Fruit fly (Drosophila melanogaster) whole organism, embryonic: Measurements from ENCODE around the gene sno.

ENCODE experiments used
- BEAF-32 ChIP-seq: fragments of 200-800 bp; sonication (Bioruptor generic); optimal IDR thresholded peaks from 3 replicates; lab custom pipeline; 2017; ENCODE audit warnings: missing biosample characterization, missing genetic modification characterization, mild to moderate bottlenecking, moderate library complexity, missing genetic modification reagents
- CG11696 ChIP-seq: fragments of 200-800 bp; sonication (Bioruptor generic); IDR thresholded peaks from 2 replicates; pipeline ENCODE4 v1.3.6; 2022; ENCODE audit warnings: missing biosample characterization, missing genetic modification characterization
- CG1233 ChIP-seq: fragments of 200-800 bp; sonication (Bioruptor generic); optimal IDR thresholded peaks from 4 replicates; lab custom pipeline; 2018; ENCODE audit warnings: missing biosample characterization, mild to moderate bottlenecking, missing genetic modification characterization
- CG14014 ChIP-seq: fragments of 200-800 bp; sonication (Bioruptor generic); IDR thresholded peaks from 2 replicates; pipeline ENCODE4 v1.3.6; 2022; ENCODE audit warnings: missing biosample characterization, missing genetic modification characterization
- CG17361 ChIP-seq: fragments of 200-800 bp; sonication (Bioruptor generic); IDR thresholded peaks from 3 replicates; pipeline ENCODE4 v1.3.6; 2022; ENCODE audit warnings: missing biosample characterization, missing genetic modification characterization
- CG2116 ChIP-seq: fragments of 200-800 bp; sonication (Bioruptor generic); optimal IDR thresholded peaks from 3 replicates; lab custom pipeline; 2018; ENCODE audit warnings: missing biosample characterization, mild to moderate bottlenecking, missing genetic modification characterization
- CG2202 ChIP-seq: fragments of 200-800 bp; sonication (Bioruptor generic); optimal IDR thresholded peaks from 2 replicates; lab custom pipeline; 2018; ENCODE audit warnings: missing biosample characterization, mild to moderate bottlenecking, missing genetic modification characterization
- CG2889 ChIP-seq: fragments of 200-800 bp; sonication (Bioruptor generic); IDR thresholded peaks from 3 replicates; pipeline ENCODE4 v1.3.6; 2022; ENCODE audit warnings: missing biosample characterization, missing genetic modification characterization
- CG32767 ChIP-seq: fragments of 200-800 bp; sonication (Bioruptor generic); IDR thresholded peaks from 2 replicates; pipeline ENCODE4 v1.3.6; 2022; ENCODE audit warnings: missing biosample characterization, missing genetic modification characterization
- CG32772 ChIP-seq: fragments of 200-800 bp; sonication (Bioruptor generic); IDR thresholded peaks from 2 replicates; pipeline ENCODE4 v1.3.6; 2022; ENCODE audit warnings: missing biosample characterization, missing genetic modification characterization
- CG3281 ChIP-seq: fragments of 200-800 bp; sonication (Bioruptor generic); optimal IDR thresholded peaks from 3 replicates; lab custom pipeline; 2017; ENCODE audit warnings: missing biosample characterization, mild to moderate bottlenecking, missing genetic modification characterization
- CG42726 ChIP-seq: fragments of 200-800 bp; sonication (Bioruptor generic); IDR thresholded peaks from 2 replicates; pipeline ENCODE4 v1.3.6; 2022; ENCODE audit warnings: missing biosample characterization, missing genetic modification characterization; ENCODE audit not compliant: partially characterized antibody
- CG5953 ChIP-seq: fragments of 200-800 bp; sonication (Bioruptor generic); IDR thresholded peaks from 2 replicates; pipeline ENCODE4 v1.3.6; 2022; ENCODE audit warnings: missing biosample characterization, missing genetic modification characterization
- D19A ChIP-seq: fragments of 200-800 bp; optimal IDR thresholded peaks from 3 replicates; lab custom pipeline; 2019; ENCODE audit warnings: missing biosample characterization, mild to moderate bottlenecking, missing genetic modification characterization, moderate library complexity
- Dfd ChIP-seq, 2 experiments: fragments of >200 bp; optimal IDR thresholded peaks; 2 replicates each; lab custom pipeline; 2017; ENCODE audit warnings: missing biosample characterization in 2 of 2, missing genetic modification characterization in 2 of 2
- Dref ChIP-seq: fragments of 200-800 bp; sonication (Bioruptor generic); IDR thresholded peaks from 2 replicates; pipeline ENCODE4 v1.3.6; 2022; ENCODE audit warnings: missing biosample characterization, missing genetic modification characterization
- E2f2 ChIP-seq: fragments of 200-800 bp; sonication (Bioruptor generic); IDR thresholded peaks from 2 replicates; pipeline ENCODE4 v1.3.6; 2022; ENCODE audit warnings: missing biosample characterization, missing genetic modification characterization
- Fer3 ChIP-seq: fragments of 200-800 bp; sonication (Bioruptor generic); optimal IDR thresholded peaks from 2 replicates; lab custom pipeline; 2018; ENCODE audit warnings: missing biosample characterization, mild to moderate bottlenecking, missing genetic modification characterization, moderate library complexity
- HmgD ChIP-seq: fragments of 200-800 bp; sonication (Bioruptor generic); optimal IDR thresholded peaks from 3 replicates; lab custom pipeline; 2016; ENCODE audit warnings: missing biosample characterization, missing genetic modification characterization
- MTF-1 ChIP-seq: fragments of 200-800 bp; sonication (Bioruptor generic); optimal IDR thresholded peaks from 2 replicates; lab custom pipeline; 2018; ENCODE audit warnings: missing biosample characterization, mild to moderate bottlenecking, missing genetic modification characterization, borderline replicate concordance
- Meics ChIP-seq: fragments of 200-800 bp; sonication (Bioruptor generic); optimal IDR thresholded peaks from 2 replicates; lab custom pipeline; 2017; ENCODE audit warnings: missing biosample characterization, mild to moderate bottlenecking, missing genetic modification characterization
- Myb ChIP-seq: fragments of 200-800 bp; sonication (Bioruptor generic); optimal IDR thresholded peaks from 2 replicates; lab custom pipeline; 2016; ENCODE audit warnings: missing biosample characterization, missing genetic modification characterization
- Neu2 ChIP-seq: fragments of 200-800 bp; sonication (Bioruptor generic); optimal IDR thresholded peaks from 3 replicates; lab custom pipeline; 2016; ENCODE audit warnings: missing biosample characterization, missing genetic modification characterization, borderline replicate concordance
- Nf-YA ChIP-seq: fragments of 200-800 bp; sonication (Bioruptor generic); IDR thresholded peaks from 2 replicates; pipeline ENCODE4 v1.3.6; 2022; ENCODE audit warnings: missing biosample characterization, missing genetic modification characterization
- Opbp ChIP-seq: fragments of 200-800 bp; sonication (Bioruptor generic); IDR thresholded peaks from 3 replicates; pipeline ENCODE4 v1.3.6; 2022; ENCODE audit warnings: missing biosample characterization, missing genetic modification characterization; ENCODE audit not compliant: partially characterized antibody
- Ssrp ChIP-seq: fragments of 200-800 bp; sonication (Bioruptor generic); optimal IDR thresholded peaks from 2 replicates; lab custom pipeline; 2018; ENCODE audit warnings: missing biosample characterization, mild to moderate bottlenecking, missing genetic modification characterization, moderate library complexity
- bowl ChIP-seq: fragments of 200-800 bp; sonication (Bioruptor generic); IDR thresholded peaks from 2 replicates; pipeline ENCODE4 v1.3.6; 2022; ENCODE audit warnings: missing biosample characterization, missing genetic modification characterization
- ci ChIP-seq: fragments of 200-800 bp; sonication (Bioruptor generic); IDR thresholded peaks from 3 replicates; pipeline ENCODE4 v1.3.6; 2022; ENCODE audit warnings: missing biosample characterization, missing genetic modification characterization
- fru ChIP-seq: fragments of >200 bp; optimal IDR thresholded peaks from 2 replicates; lab custom pipeline; 2017
- ftz-f1 ChIP-seq: fragments of 200-800 bp; sonication (Bioruptor generic); optimal IDR thresholded peaks from 2 replicates; lab custom pipeline; 2016; ENCODE audit warnings: missing biosample characterization, missing genetic modification characterization
- gcm2 ChIP-seq: fragments of 200-800 bp; sonication (Bioruptor generic); optimal IDR thresholded peaks from 2 replicates; lab custom pipeline; 2016; ENCODE audit warnings: missing biosample characterization, missing genetic modification characterization
- kni ChIP-seq: fragments of 200-800 bp; sonication (Bioruptor generic); optimal IDR thresholded peaks from 3 replicates; lab custom pipeline; 2017; ENCODE audit warnings: mild to moderate bottlenecking, missing biosample characterization, missing genetic modification reagents, missing genetic modification characterization
- lola ChIP-seq, 3 experiments: fragments of >200 bp in 2 of 3; fragments of 200-800 bp in 1 of 3; sonication (Bioruptor generic) in 1 of 3; optimal IDR thresholded peaks; 2 replicates each; lab custom pipeline; 2017 to 2019; ENCODE audit warnings: missing biosample characterization in 3 of 3, missing genetic modification characterization in 3 of 3, mild to moderate bottlenecking in 1 of 3, moderate library complexity in 1 of 3
- luna ChIP-seq: fragments of 200-800 bp; sonication (Bioruptor generic); optimal IDR thresholded peaks from 2 replicates; lab custom pipeline; 2016; ENCODE audit warnings: missing biosample characterization, missing genetic modification characterization
- nau ChIP-seq: fragments of 200-800 bp; sonication (Bioruptor generic); optimal IDR thresholded peaks from 3 replicates; lab custom pipeline; 2017; ENCODE audit warnings: missing biosample characterization, mild to moderate bottlenecking, missing genetic modification characterization, missing genetic modification reagents
- nom ChIP-seq: fragments of 200-800 bp; sonication (Bioruptor generic); optimal IDR thresholded peaks from 2 replicates; lab custom pipeline; 2017; ENCODE audit warnings: missing biosample characterization, missing genetic modification characterization, mild to moderate bottlenecking, moderate library complexity, missing genetic modification reagents
- onecut ChIP-seq: fragments of 200-800 bp; sonication (Bioruptor generic); IDR thresholded peaks from 2 replicates; pipeline ENCODE4 v1.3.6; 2022; ENCODE audit warnings: missing biosample characterization, missing genetic modification characterization
- org-1 ChIP-seq: fragments of 200-800 bp; sonication (Bioruptor generic); optimal IDR thresholded peaks from 2 replicates; lab custom pipeline; 2017; ENCODE audit warnings: missing biosample characterization, missing genetic modification characterization
- pfk ChIP-seq: fragments of 200-800 bp; sonication (Bioruptor generic); optimal IDR thresholded peaks from 2 replicates; lab custom pipeline; 2018; ENCODE audit warnings: missing biosample characterization, mild to moderate bottlenecking, missing genetic modification characterization, moderate library complexity
- pho ChIP-seq: fragments of 200-800 bp; sonication (Bioruptor generic); optimal IDR thresholded peaks from 2 replicates; lab custom pipeline; 2016; ENCODE audit warnings: missing biosample characterization, missing genetic modification characterization
- rib ChIP-seq: fragments of 200-800 bp; sonication (Bioruptor generic); IDR thresholded peaks from 2 replicates; pipeline ENCODE4 v1.3.6; 2022; ENCODE audit warnings: missing biosample characterization, missing genetic modification characterization
- slp2 ChIP-seq: fragments of 200-800 bp; sonication (Bioruptor generic); optimal IDR thresholded peaks from 2 replicates; lab custom pipeline; 2016; ENCODE audit warnings: missing biosample characterization, missing genetic modification characterization
- ssp ChIP-seq: fragments of 200-800 bp; sonication (Bioruptor generic); IDR thresholded peaks from 2 replicates; pipeline ENCODE4 v1.3.6; 2022; ENCODE audit warnings: missing biosample characterization, missing genetic modification characterization
- usp ChIP-seq: fragments of >200 bp; optimal IDR thresholded peaks from 2 replicates; lab custom pipeline; 2017; ENCODE audit warnings: missing biosample characterization, missing genetic modification characterization
- vfl ChIP-seq: fragments of 200-800 bp; sonication (Bioruptor generic); optimal IDR thresholded peaks from 2 replicates; lab custom pipeline; 2016; ENCODE audit warnings: missing biosample characterization, missing genetic modification characterization
- vnd ChIP-seq: fragments of 200-800 bp; sonication (Bioruptor generic); IDR thresholded peaks from 3 replicates; pipeline ENCODE4 v1.3.6; 2022; ENCODE audit warnings: missing biosample characterization, missing genetic modification characterization; ENCODE audit not compliant: partially characterized antibody
- zfh2 ChIP-seq: fragments of 200-800 bp; sonication (Bioruptor generic); optimal IDR thresholded peaks from 2 replicates; lab custom pipeline; 2016; ENCODE audit warnings: missing biosample characterization, missing genetic modification characterization

Gene sno

DNA sequence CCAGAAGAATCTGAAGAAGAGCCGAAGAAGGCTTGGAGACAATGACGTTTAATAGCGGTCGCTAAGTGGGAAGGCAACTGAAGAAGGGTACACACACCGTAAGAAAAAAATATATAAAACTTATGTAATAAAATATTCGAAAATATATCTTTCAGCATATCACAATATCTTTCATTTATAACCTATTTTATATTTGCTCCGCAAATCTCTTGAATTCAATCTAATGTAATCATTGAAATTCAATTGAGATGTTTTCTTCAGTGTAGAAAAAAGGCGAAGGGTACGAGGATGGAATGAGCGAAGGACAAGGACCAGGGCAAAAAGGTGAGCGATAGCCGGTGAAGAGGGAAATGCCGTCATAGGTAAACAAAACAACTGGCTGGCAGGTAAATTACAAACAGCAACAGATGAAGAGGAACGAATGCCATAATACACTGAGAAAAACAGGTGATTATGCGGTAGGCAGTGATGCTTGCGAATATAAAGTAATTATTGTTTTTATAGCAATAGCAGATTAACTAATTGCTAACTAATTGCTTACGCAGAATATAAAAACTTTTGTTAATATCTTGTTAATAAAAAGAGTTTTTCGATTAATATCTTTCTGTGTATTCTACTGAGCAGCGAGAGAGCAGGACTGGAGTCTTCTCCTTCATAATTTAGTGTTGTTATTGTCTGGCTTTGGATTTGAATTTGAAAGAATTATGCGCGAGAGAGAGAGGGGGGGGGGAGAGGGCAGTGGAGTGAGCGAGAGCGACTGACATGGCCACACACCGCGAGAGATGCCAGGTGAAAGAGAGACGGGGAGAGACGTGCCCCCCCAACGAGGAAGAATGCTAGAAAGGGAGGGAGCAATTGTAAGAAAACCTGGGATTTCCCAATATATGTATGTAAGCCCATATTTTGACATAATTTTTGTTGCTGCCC is 22.6 kb upstream of the sno start (continued):
- peak; percentile 64 for TF ChIP-seq CG3281 (GFP tag; lab: Kevin White, UChicago)
- TF ChIP-seq ftz-f1 (GFP tag; lab: Kevin White, UChicago): no peak
- peak; percentile 39; the same call in 1 of the 2 replicates for TF ChIP-seq CG5953 (GFP tag; lab: Robert Waterston, UW)
- TF ChIP-seq Ssrp: peak; percentile 80
- TF ChIP-seq gcm2 (GFP tag; lab: Kevin White, UChicago): peak; percentile 66
- TF ChIP-seq lola (GFP tag; optimal IDR thresholded peaks at IDR 0.05; lab: Kevin White, UChicago): peak in 1 of 3 experiments; percentile 95
- no peak for TF ChIP-seq pfk (GFP tag; lab: Kevin White, UChicago)
- peak; percentile 18 for TF ChIP-seq zfh2 (GFP tag; lab: Kevin White, UChicago)
- TF ChIP-seq HmgD: no peak
- peak; percentile 35 for TF ChIP-seq CG2116
- TF ChIP-seq slp2 (GFP tag; lab: Kevin White, UChicago): peak; percentile 65
- TF ChIP-seq fru (lab: Kevin White, UChicago): no peak
- peak; percentile 34 for TF ChIP-seq Myb
- peak; percentile 46; the same call in 1 of the 2 replicates for TF ChIP-seq bowl (GFP tag; lab: Robert Waterston, UW)
- TF ChIP-seq Dref: no peak
- TF ChIP-seq CG14014 (GFP tag; lab: Robert Waterston, UW): peak; percentile 77
- peak; percentile 56 for TF ChIP-seq Fer3 (tag; lab: Kevin White, UChicago)
- TF ChIP-seq BEAF-32 (GFP tag; lab: Kevin White, UChicago): no peak
- peak; percentile 88 for TF ChIP-seq D19A (tag; lab: Kevin White, UChicago)
- TF ChIP-seq Nf-YA (GFP tag; lab: Robert Waterston, UW): peak; percentile 47; the same call in 1 of the 2 replicates
- TF ChIP-seq ci (GFP tag; lab: Robert Waterston, UW): peak; percentile 85
- TF ChIP-seq nau (GFP tag; lab: Kevin White, UChicago): peak; percentile 37
- no peak for TF ChIP-seq vnd
- TF ChIP-seq CG32772 (GFP tag; lab: Robert Waterston, UW): peak; percentile 81
- peak; percentile 55; the same call in 1 of the 2 replicates for TF ChIP-seq CG11696 (GFP tag; lab: Robert Waterston, UW)
- TF ChIP-seq CG17361 (GFP tag; lab: Robert Waterston, UW): peak; percentile 89

DNA sequence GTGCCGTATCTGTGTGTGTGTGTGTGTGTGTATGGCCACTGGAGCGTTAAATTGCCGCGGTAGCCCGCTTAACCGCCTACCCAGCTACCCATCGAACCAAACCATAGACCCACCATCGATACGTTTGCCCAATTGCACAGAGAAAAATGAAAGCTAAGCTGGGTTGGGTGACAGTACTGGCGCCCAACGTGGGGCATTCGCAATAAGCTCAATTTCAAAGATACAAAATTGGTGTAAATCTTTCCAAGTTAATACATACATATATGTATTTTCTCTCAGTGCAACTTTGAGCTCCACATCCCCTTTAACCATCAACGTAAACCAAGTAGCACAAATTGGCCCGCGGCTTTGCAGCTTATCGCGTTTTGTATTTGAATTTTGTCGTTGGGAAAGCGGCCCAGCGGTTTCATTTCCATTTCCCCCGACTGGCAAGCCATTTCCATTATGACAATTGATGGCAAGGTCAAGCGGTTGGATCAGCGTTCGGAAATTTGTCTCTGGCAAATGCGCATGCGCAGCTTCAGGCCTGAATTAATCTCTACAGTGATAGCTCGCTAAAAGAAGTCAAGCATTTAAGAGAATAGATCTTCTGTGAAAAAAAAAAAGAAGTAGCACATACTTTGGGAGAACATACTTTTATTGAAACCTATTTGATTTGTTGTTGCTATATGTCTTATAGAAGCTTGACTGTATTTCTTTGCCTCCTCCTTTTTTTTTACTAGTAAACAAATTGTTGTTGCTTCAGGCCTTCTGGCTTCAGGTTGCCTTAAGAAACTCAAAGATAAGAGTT is 21.1 kb upstream of the sno start:
- peak; percentile 15 for TF ChIP-seq MTF-1 (GFP tag; lab: Kevin White, UChicago)
- TF ChIP-seq Neu2 (GFP tag; lab: Kevin White, UChicago): no peak
- no peak; the same call in 1 of the 2 replicates for TF ChIP-seq E2f2
- no peak for TF ChIP-seq usp (GFP tag; lab: Kevin White, UChicago)
- TF ChIP-seq CG1233 (GFP tag; lab: Kevin White, UChicago): peak; percentile 44
- TF ChIP-seq ssp (GFP tag; lab: Robert Waterston, UW): peak; percentile 42; the same call in 1 of the 2 replicates
- TF ChIP-seq org-1 (GFP tag; lab: Kevin White, UChicago): peak; percentile 75
- TF ChIP-seq CG42726 (GFP tag; lab: Robert Waterston, UW): no peak
- TF ChIP-seq onecut (GFP tag; lab: Robert Waterston, UW): peak; percentile 77
- TF ChIP-seq luna: no peak
- TF ChIP-seq pho (GFP tag; lab: Kevin White, UChicago): peak; percentile 27
- no peak for TF ChIP-seq kni (GFP tag; lab: Kevin White, UChicago)
- no peak for TF ChIP-seq vfl (GFP tag; lab: Kevin White, UChicago)
- no peak for TF ChIP-seq Opbp (GFP tag; lab: Robert Waterston, UW)
- TF ChIP-seq rib (GFP tag; lab: Robert Waterston, UW): no peak
- TF ChIP-seq Meics (GFP tag; lab: Kevin White, UChicago): peak; percentile 69
- peak; percentile 88 for TF ChIP-seq CG17361 (GFP tag; lab: Robert Waterston, UW)
- TF ChIP-seq Dfd (GFP tag; optimal IDR thresholded peaks at IDR 0.05; lab: Kevin White, UChicago): no peak
- peak; percentile 69; the same call in 1 of the 2 replicates for TF ChIP-seq CG32767
- peak; percentile 79 for TF ChIP-seq CG5953 (GFP tag; lab: Robert Waterston, UW)
- peak; percentile 38 for TF ChIP-seq CG2202
- TF ChIP-seq CG2889 (GFP tag; lab: Robert Waterston, UW): peak; percentile 68; the same call in 2 of the 3 replicates
- TF ChIP-seq nom (GFP tag; lab: Kevin White, UChicago): no peak
